Fruit fly (Drosophila melanogaster): ENCODE results near the gene CG5860.

The CG5860 gene

dm6 chr3R:17394318-17395188 is 14.9 kb upstream of the CG5860 start, which contains the start of gene CREG (continued):
- TF ChIP-seq CG18476 (GFP tag; optimal IDR thresholded peaks at IDR 0.05) (no peak), CG6854 (GFP tag; optimal IDR thresholded peaks at IDR 0.05) (no peak), seq (GFP tag; IDR thresholded peaks at IDR 0.05) (no peak), z (GFP tag; IDR thresholded peaks at IDR 0.05) (no peak), insv (GFP tag; optimal IDR thresholded peaks at IDR 0.05) (no peak), schlank (tag; optimal IDR thresholded peaks at IDR 0.05) (no peak), CG11085 (GFP tag; IDR thresholded peaks at IDR 0.05) (no peak), rib (GFP tag; IDR thresholded peaks at IDR 0.05) (no peak), br (optimal IDR thresholded peaks at IDR 0.05) (no peak), CG4617 (GFP tag; optimal IDR thresholded peaks at IDR 0.05; ENCODE audit: borderline replicate concordance) (no peak), CG13624 (GFP tag; optimal IDR thresholded peaks at IDR 0.05) (no peak), fu2 (GFP tag; optimal IDR thresholded peaks at IDR 0.05) (no peak), onecut (GFP tag; IDR thresholded peaks at IDR 0.05) (no peak), CG30020 (tag; optimal IDR thresholded peaks at IDR 0.05) (no peak), pho (GFP tag; optimal IDR thresholded peaks at IDR 0.05) (no peak), otp (GFP tag; IDR thresholded peaks at IDR 0.05) (no peak), CG15011 (GFP tag; optimal IDR thresholded peaks at IDR 0.05) (no peak), cad (GFP tag; optimal IDR thresholded peaks at IDR 0.05) (peak; percentile 74), CG32772 (GFP tag; IDR thresholded peaks at IDR 0.05) (no peak), pzg (GFP tag; optimal IDR thresholded peaks at IDR 0.05) (no peak), CG31441 (GFP tag; IDR thresholded peaks at IDR 0.05) (peak; percentile 36; the same call in 1 of the 2 replicates), aop (GFP tag; IDR thresholded peaks at IDR 0.05) (no peak), Deaf1 (tag; optimal IDR thresholded peaks at IDR 0.05) (no peak), gsb (GFP tag; IDR thresholded peaks at IDR 0.05) (no peak), CG16863 (GFP tag; optimal IDR thresholded peaks at IDR 0.05) (no peak), CG2875 (GFP tag; optimal IDR thresholded peaks at IDR 0.05) (no peak), CG17186 (GFP tag; optimal IDR thresholded peaks at IDR 0.05) (no peak), CG1024 (GFP tag; IDR thresholded peaks at IDR 0.05) (no peak), abd-A (tag; optimal IDR thresholded peaks at IDR 0.05) (no peak), Aef1 (GFP tag; IDR thresholded peaks at IDR 0.05) (no peak), CG15073 (GFP tag; optimal IDR thresholded peaks at IDR 0.05) (no peak), MESR4 (GFP tag; optimal IDR thresholded peaks at IDR 0.05) (no peak), jumu (GFP tag; optimal IDR thresholded peaks at IDR 0.05) (no peak), chif (GFP tag; optimal IDR thresholded peaks at IDR 0.05) (peak in 1 of 2 experiments; percentile 16), CG7372 (GFP tag; IDR thresholded peaks at IDR 0.05) (no peak), CTCF (GFP tag; optimal IDR thresholded peaks at IDR 0.05) (no peak), CG4854 (GFP tag; optimal IDR thresholded peaks at IDR 0.05) (no peak), C15 (GFP tag; IDR thresholded peaks at IDR 0.05) (no peak), kni (GFP tag; optimal IDR thresholded peaks at IDR 0.05) (peak; percentile 6), org-1 (GFP tag; optimal IDR thresholded peaks at IDR 0.05) (peak; percentile 6), gro (GFP tag; optimal IDR thresholded peaks at IDR 0.05) (no peak), chinmo (GFP tag; IDR thresholded peaks at IDR 0.05; ENCODE audit: partially characterized antibody) (no peak), hbn (GFP tag; IDR thresholded peaks at IDR 0.05; ENCODE audit: partially characterized antibody) (no peak), Mrtf (GFP tag; IDR thresholded peaks at IDR 0.05) (no peak), CG5953 (GFP tag; IDR thresholded peaks at IDR 0.05) (no peak), CG11695 (GFP tag; IDR thresholded peaks at IDR 0.05) (no peak), CG15601 (tag; optimal IDR thresholded peaks at IDR 0.05) (no peak), CG13894 (tag; optimal IDR thresholded peaks at IDR 0.05) (no peak), Mes4 (GFP tag; optimal IDR thresholded peaks at IDR 0.05) (no peak), CG4707 (GFP tag; optimal IDR thresholded peaks at IDR 0.05) (no peak), CG13296 (GFP tag; optimal IDR thresholded peaks at IDR 0.05) (no peak), Atf-2 (GFP tag; optimal IDR thresholded peaks at IDR 0.05) (no peak)

Measured in whole organism, embryonic.